Fruit fly (Drosophila melanogaster) whole organism, prepupa: ENCODE results near the gene CG3544.

ENCODE experiments used
- Sox15 ChIP-seq: fragments of 200-800 bp; sonication (Bioruptor generic); optimal IDR thresholded peaks from 3 replicates; lab custom pipeline; 2016; ENCODE audit warnings: missing biosample characterization, missing genetic modification characterization
- dsx ChIP-seq: fragments of 200-800 bp; optimal IDR thresholded peaks from 3 replicates; lab custom pipeline; 2019; ENCODE audit warnings: missing biosample characterization, mild to moderate bottlenecking, missing genetic modification characterization, moderate library complexity; ENCODE audit not compliant: poor library complexity, severe bottlenecking
- spab ChIP-seq: fragments of 200-800 bp; sonication (Bioruptor generic); optimal IDR thresholded peaks from 2 replicates; lab custom pipeline; 2017; ENCODE audit warnings: missing biosample characterization, mild to moderate bottlenecking, missing genetic modification characterization, missing genetic modification reagents
- vri ChIP-seq: fragments of 200-800 bp; sonication (Bioruptor generic); optimal IDR thresholded peaks from 3 replicates; lab custom pipeline; 2016; ENCODE audit warnings: missing biosample characterization, mild to moderate bottlenecking, missing genetic modification characterization

- TF ChIP-seq vri (GFP tag; lab: Kevin White, UChicago) (no peak), dsx (GFP tag; lab: Kevin White, UChicago) (no peak), Sox15 (GFP tag; lab: Kevin White, UChicago) (no peak), spab (GFP tag; lab: Kevin White, UChicago) (no peak)
Observed at dm6 chr2L:773247-773646, 10.9 kb upstream of the CG3544 start, which contains the start of gene CG12506.
